Worm (Caenorhabditis elegans) whole organism, L2 larva: ENCODE data around the gene dhs-23.

ENCODE experiments used
- Y55F3AM.14 ChIP-seq: fragments of 200-800 bp; sonication (Bioruptor generic); optimal IDR thresholded peaks from 2 replicates; lab custom pipeline; 2018; ENCODE audit warnings: mild to moderate bottlenecking, missing genetic modification characterization, missing compliant biosample characterization
- alr-1 ChIP-seq: fragments of 150-350 bp; optimal IDR thresholded peaks from 2 replicates; lab custom pipeline; 2014; ENCODE audit warnings: missing biosample characterization, missing genetic modification characterization
- aly-2 ChIP-seq: fragments of 150-350 bp; optimal IDR thresholded peaks from 2 replicates; lab custom pipeline; 2014; ENCODE audit warnings: missing biosample characterization, missing genetic modification characterization
- ama-1 ChIP-seq: fragments of 150-350 bp; optimal IDR thresholded peaks from 2 replicates; lab custom pipeline; 2018; ENCODE audit warnings: inconsistent platforms
- ceh-16 ChIP-seq: fragments of 150-350 bp; optimal IDR thresholded peaks from 2 replicates; lab custom pipeline; 2014; ENCODE audit warnings: missing biosample characterization, missing genetic modification characterization
- ceh-82 ChIP-seq: fragments of 150-350 bp; optimal IDR thresholded peaks from 2 replicates; lab custom pipeline; 2014; ENCODE audit warnings: missing biosample characterization, missing genetic modification characterization
- crh-2 ChIP-seq: sonication (generic microtip); optimal IDR thresholded peaks from 2 replicates; lab custom pipeline; 2017; ENCODE audit warnings: missing biosample characterization, missing genetic modification characterization
- dmd-4 ChIP-seq: sonication (generic microtip); optimal IDR thresholded peaks from 2 replicates; lab custom pipeline; 2017; ENCODE audit warnings: missing biosample characterization, missing genetic modification characterization
- egl-27 ChIP-seq: sonication (generic microtip); optimal IDR thresholded peaks from 3 replicates; lab custom pipeline; 2017; ENCODE audit warnings: missing biosample characterization, missing genetic modification reagents, missing genetic modification characterization
- elt-1 ChIP-seq: fragments of 150-350 bp; optimal IDR thresholded peaks from 2 replicates; lab custom pipeline; 2014; ENCODE audit warnings: missing biosample characterization, missing genetic modification characterization
- elt-3 ChIP-seq: sonication (generic microtip); optimal IDR thresholded peaks from 2 replicates; lab custom pipeline; 2017; ENCODE audit warnings: missing biosample characterization, missing genetic modification characterization
- fos-1 ChIP-seq: fragments of 150-350 bp; optimal IDR thresholded peaks from 2 replicates; lab custom pipeline; 2014; ENCODE audit warnings: missing biosample characterization, missing genetic modification characterization
- lin-11 ChIP-seq: fragments of 150-350 bp; sonication (generic microtip); optimal IDR thresholded peaks from 2 replicates; lab custom pipeline; 2014; ENCODE audit warnings: missing biosample characterization, missing genetic modification characterization, inconsistent platforms, mixed read lengths
- lin-13 ChIP-seq: fragments of 150-350 bp; optimal IDR thresholded peaks from 2 replicates; lab custom pipeline; 2014; ENCODE audit warnings: missing biosample characterization, missing genetic modification reagents, missing genetic modification characterization
- lin-39 ChIP-seq: fragments of 150-350 bp; optimal IDR thresholded peaks from 2 replicates; lab custom pipeline; 2014; ENCODE audit warnings: missing biosample characterization, missing genetic modification reagents, missing genetic modification characterization
- mab-5 ChIP-seq: fragments of 150-350 bp; optimal IDR thresholded peaks from 2 replicates; lab custom pipeline; 2014; ENCODE audit warnings: missing biosample characterization, missing genetic modification characterization
- mbf-1 ChIP-seq: sonication (generic microtip); optimal IDR thresholded peaks from 2 replicates; lab custom pipeline; 2017; ENCODE audit warnings: missing biosample characterization, missing genetic modification characterization
- nhr-10 ChIP-seq: sonication (generic microtip); optimal IDR thresholded peaks from 2 replicates; lab custom pipeline; 2017; ENCODE audit warnings: missing biosample characterization, missing genetic modification characterization
- nhr-11 ChIP-seq: fragments of 150-350 bp; optimal IDR thresholded peaks from 2 replicates; lab custom pipeline; 2014; ENCODE audit warnings: missing biosample characterization, missing genetic modification characterization
- nhr-12 ChIP-seq: fragments of 150-350 bp; optimal IDR thresholded peaks from 2 replicates; lab custom pipeline; 2014; ENCODE audit warnings: missing biosample characterization, missing genetic modification characterization
- nhr-129 ChIP-seq: fragments of 150-350 bp; optimal IDR thresholded peaks from 2 replicates; lab custom pipeline; 2014; ENCODE audit warnings: missing biosample characterization, missing genetic modification characterization
- nhr-21 ChIP-seq: fragments of 150-350 bp; optimal IDR thresholded peaks from 2 replicates; lab custom pipeline; 2014; ENCODE audit warnings: missing biosample characterization, missing genetic modification characterization
- nhr-23 ChIP-seq: fragments of 150-350 bp; optimal IDR thresholded peaks from 2 replicates; lab custom pipeline; 2014; ENCODE audit warnings: missing biosample characterization, missing genetic modification reagents, missing genetic modification characterization
- nhr-6 ChIP-seq: fragments of 150-350 bp; optimal IDR thresholded peaks from 2 replicates; lab custom pipeline; 2014; ENCODE audit warnings: missing biosample characterization, missing genetic modification characterization
- nhr-77 ChIP-seq: fragments of 150-350 bp; optimal IDR thresholded peaks from 2 replicates; lab custom pipeline; 2014; ENCODE audit warnings: missing biosample characterization, missing genetic modification characterization
- peb-1 ChIP-seq: fragments of 150-350 bp; optimal IDR thresholded peaks from 2 replicates; lab custom pipeline; 2014; ENCODE audit warnings: missing biosample characterization, missing genetic modification characterization
- sem-4 ChIP-seq: fragments of 150-350 bp; optimal IDR thresholded peaks from 2 replicates; lab custom pipeline; 2014; ENCODE audit warnings: missing biosample characterization, missing genetic modification reagents, missing genetic modification characterization
- skn-1 ChIP-seq: sonication (generic microtip); optimal IDR thresholded peaks from 2 replicates; lab custom pipeline; 2017; ENCODE audit warnings: missing biosample characterization, missing genetic modification characterization
- sma-3 ChIP-seq: sonication (generic microtip); optimal IDR thresholded peaks from 2 replicates; lab custom pipeline; 2016; ENCODE audit warnings: missing genetic modification reagents, missing genetic modification characterization, missing compliant biosample characterization
- sma-9 ChIP-seq, 2 experiments: fragments of 150-350 bp in 1 of 2; sonication (generic microtip) in 1 of 2; optimal IDR thresholded peaks; 2 replicates each; lab custom pipeline; 2014 to 2016; ENCODE audit warnings: missing genetic modification characterization in 2 of 2, mild to moderate bottlenecking in 1 of 2, missing biosample characterization in 1 of 2, missing compliant biosample characterization in 1 of 2, missing genetic modification reagents in 1 of 2, moderate library complexity in 1 of 2
- snpc-4 ChIP-seq: fragments of 150-350 bp; optimal IDR thresholded peaks from 2 replicates; lab custom pipeline; 2014; ENCODE audit warnings: missing biosample characterization, missing genetic modification characterization
- unc-39 ChIP-seq: fragments of 150-350 bp; optimal IDR thresholded peaks from 2 replicates; lab custom pipeline; 2014; ENCODE audit warnings: missing biosample characterization, missing genetic modification characterization
- unc-55 ChIP-seq: fragments of 150-350 bp; sonication (generic microtip); optimal IDR thresholded peaks from 3 replicates; lab custom pipeline; 2014; ENCODE audit warnings: missing biosample characterization, missing genetic modification reagents, missing genetic modification characterization
- unc-62 ChIP-seq: fragments of 150-350 bp; optimal IDR thresholded peaks from 2 replicates; lab custom pipeline; 2014; ENCODE audit warnings: missing biosample characterization, missing genetic modification reagents, missing genetic modification characterization
- zag-1 ChIP-seq: fragments of 150-350 bp; optimal IDR thresholded peaks from 2 replicates; lab custom pipeline; 2014; ENCODE audit warnings: missing biosample characterization, missing genetic modification characterization
- ztf-1 ChIP-seq: fragments of 200-800 bp; sonication (Bioruptor generic); conservative IDR thresholded peaks from 2 replicates; pipeline ENCODE4 v1.3.6; 2022; ENCODE audit warnings: missing genetic modification characterization, missing compliant biosample characterization
- ztf-11 ChIP-seq: sonication (generic microtip); optimal IDR thresholded peaks from 2 replicates; lab custom pipeline; 2017; ENCODE audit warnings: missing biosample characterization, missing genetic modification characterization
- ztf-4 ChIP-seq: fragments of 150-350 bp; optimal IDR thresholded peaks from 2 replicates; lab custom pipeline; 2014; ENCODE audit warnings: missing biosample characterization, missing genetic modification characterization

Gene dhs-23

ce11 chrV:15341404-15341803, 39.6 kb upstream of the dhs-23 start, which contains the start of gene clec-229:
clec-229 (minus strand) TSS chrV:15341504.
- TF ChIP-seq nhr-77 (tag; lab: Kevin White, UChicago) (no peak), skn-1 (tag; lab: Kevin White, UChicago) (no peak), sma-9 (GFP tag; optimal IDR thresholded peaks at IDR 0.05; lab: Kevin White, UChicago) (no peak), sma-9 (tag; optimal IDR thresholded peaks at IDR 0.05; lab: Kevin White, UChicago) (no peak), sma-3 (GFP tag; lab: Kevin White, UChicago) (no peak), ztf-1 (no peak), alr-1 (tag; lab: Kevin White, UChicago) (no peak), unc-55 (no peak), Y55F3AM.14 (GFP tag; lab: Kevin White, UChicago) (no peak), crh-2 (tag; lab: Kevin White, UChicago) (no peak), elt-3 (no peak), nhr-23 (no peak)

ce11 chrV:15344481-15344880, 36.5 kb upstream of the dhs-23 start, which contains the start of gene wrt-8:
wrt-8 (minus strand) TSS chrV:15344581.
- TF ChIP-seq ceh-82: no peak
- no peak for TF ChIP-seq lin-13 (GFP tag; lab: Kevin White, UChicago)
- TF ChIP-seq nhr-21: no peak
- no peak for TF ChIP-seq unc-62
- TF ChIP-seq mbf-1: no peak
- no peak for TF ChIP-seq alr-1 (tag; lab: Kevin White, UChicago)
- no peak for TF ChIP-seq fos-1 (tag; lab: Kevin White, UChicago)
- no peak for TF ChIP-seq nhr-11 (tag; lab: Kevin White, UChicago)
- no peak for TF ChIP-seq nhr-12 (tag; lab: Kevin White, UChicago)
- TF ChIP-seq nhr-10 (tag; lab: Kevin White, UChicago): no peak
- no peak for TF ChIP-seq nhr-23
- no peak for TF ChIP-seq elt-3
- no peak for TF ChIP-seq mab-5 (tag; lab: Kevin White, UChicago)
- TF ChIP-seq nhr-77 (tag; lab: Kevin White, UChicago): no peak
- no peak for TF ChIP-seq ztf-1
- no peak for TF ChIP-seq zag-1
- no peak for TF ChIP-seq peb-1 (tag; lab: Kevin White, UChicago)

ce11 chrV:15347292-15347691, 33.7 kb upstream of the dhs-23 start, which contains the start of gene C29F3.3:
C29F3.3 (minus strand) TSS chrV:15347392.
- no peak for TF ChIP-seq dmd-4 (tag; lab: Kevin White, UChicago)
- TF ChIP-seq alr-1 (tag; lab: Kevin White, UChicago): no peak
- no peak for TF ChIP-seq nhr-129
- no peak for TF ChIP-seq lin-39 (tag; lab: Kevin White, UChicago)
- no peak for TF ChIP-seq unc-39 (tag; lab: Kevin White, UChicago)
- TF ChIP-seq elt-1: no peak
- TF ChIP-seq mbf-1: no peak
- no peak for TF ChIP-seq lin-13 (GFP tag; lab: Kevin White, UChicago)
- TF ChIP-seq ztf-4 (tag; lab: Kevin White, UChicago): no peak
- TF ChIP-seq peb-1 (tag; lab: Kevin White, UChicago): no peak
- no peak for TF ChIP-seq unc-62
- no peak for TF ChIP-seq elt-3

ce11 chrV:15349044-15349443, 32.0 kb upstream of the dhs-23 start, which contains the start of gene clec-230:
clec-230 (minus strand) TSS chrV:15349144.
- TF ChIP-seq lin-13 (GFP tag; lab: Kevin White, UChicago) (no peak), nhr-77 (tag; lab: Kevin White, UChicago) (no peak), ceh-16 (tag; lab: Kevin White, UChicago) (no peak), ama-1 (no peak), nhr-11 (tag; lab: Kevin White, UChicago) (no peak), snpc-4 (tag; lab: Kevin White, UChicago) (no peak), nhr-6 (no peak), aly-2 (tag; lab: Kevin White, UChicago) (no peak), mbf-1 (no peak), ztf-11 (no peak), sem-4 (no peak), alr-1 (tag; lab: Kevin White, UChicago) (no peak), nhr-129 (no peak), skn-1 (tag; lab: Kevin White, UChicago) (no peak)

- TF ChIP-seq sma-9 (GFP tag; optimal IDR thresholded peaks at IDR 0.05; lab: Kevin White, UChicago) (no peak), sma-9 (tag; optimal IDR thresholded peaks at IDR 0.05; lab: Kevin White, UChicago) (no peak), lin-11 (no peak), lin-39 (tag; lab: Kevin White, UChicago) (no peak), unc-55 (no peak), zag-1 (no peak), egl-27 (no peak)
Measured at ce11 chrV:15350615-15351014, 30.4 kb upstream of the dhs-23 start, which contains the start of gene clec-231. clec-231 (minus strand) TSS chrV:15350715.
